Fruit fly (Drosophila melanogaster): ENCODE results near the gene snRNP-U1-C.

Gene snRNP-U1-C

DNA sequence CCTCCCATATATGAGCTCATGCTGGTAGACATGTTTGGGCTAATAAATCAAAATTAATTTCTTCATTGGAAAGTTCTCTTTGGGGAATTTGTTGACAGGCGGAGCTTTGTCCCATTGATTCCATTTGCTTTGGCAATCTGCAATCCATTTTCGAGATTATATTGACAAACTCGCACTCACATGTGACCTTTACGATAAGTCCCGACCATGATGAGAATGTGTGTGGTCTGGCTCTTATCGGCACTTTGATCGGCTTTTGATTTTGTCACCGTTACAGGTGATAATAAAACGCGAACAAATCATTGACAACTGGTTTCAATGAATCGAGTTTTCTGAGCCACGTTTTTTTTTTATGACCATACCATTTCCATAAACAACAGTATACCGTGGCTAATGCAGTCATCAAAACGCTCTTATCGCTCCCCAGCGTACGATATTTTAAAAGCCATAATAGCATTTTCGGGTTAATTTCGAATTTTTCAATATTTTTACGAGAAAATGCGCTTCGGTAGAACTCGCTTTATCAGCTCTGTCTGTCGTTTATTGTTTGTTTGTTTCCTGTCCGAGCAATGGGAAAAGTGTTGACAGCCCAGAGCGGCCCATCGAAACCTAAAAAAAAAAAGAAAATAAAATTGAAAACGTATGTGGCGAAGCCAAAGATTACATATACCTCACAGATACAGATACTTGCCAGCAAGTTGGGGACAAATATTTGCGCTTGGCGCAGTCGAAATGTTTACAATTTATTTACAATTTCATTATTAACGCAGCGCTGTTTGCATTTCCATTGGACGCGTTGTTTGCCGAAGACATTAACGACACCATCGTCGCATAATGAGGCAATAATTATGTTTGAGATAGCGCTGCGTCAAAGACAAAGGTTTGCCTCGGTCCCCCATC, 14.2 kb upstream of the snRNP-U1-C start (continued):
- TF ChIP-seq CG13123 (GFP tag; optimal IDR thresholded peaks at IDR 0.05) = peak; percentile 54
- no peak for TF ChIP-seq sc (optimal IDR thresholded peaks at IDR 0.05)
- peak; percentile 95 for TF ChIP-seq sc (GFP tag; optimal IDR thresholded peaks at IDR 0.05)
- peak; percentile 64 for TF ChIP-seq Blimp-1 (GFP tag; optimal IDR thresholded peaks at IDR 0.05)
- TF ChIP-seq HLH54F (GFP tag; optimal IDR thresholded peaks at IDR 0.05) = no peak
- peak; percentile 87 for TF ChIP-seq CG11398 (GFP tag; optimal IDR thresholded peaks at IDR 0.05)
- TF ChIP-seq seq (GFP tag; IDR thresholded peaks at IDR 0.05) = peak; percentile 61; the same call in 1 of the 2 replicates
- TF ChIP-seq cas (GFP tag; IDR thresholded peaks at IDR 0.05) = no peak
- peak; percentile 61; the same call in 1 of the 2 replicates for TF ChIP-seq E2f2 (GFP tag; IDR thresholded peaks at IDR 0.05)
- TF ChIP-seq Ets97D (GFP tag; optimal IDR thresholded peaks at IDR 0.05) = no peak
- TF ChIP-seq Sry-β (GFP tag; optimal IDR thresholded peaks at IDR 0.05) = peak; percentile 53
- peak; percentile 57 for TF ChIP-seq CG30431 (GFP tag; optimal IDR thresholded peaks at IDR 0.05)
- TF ChIP-seq CG12236 (GFP tag; optimal IDR thresholded peaks at IDR 0.05) = peak; percentile 93
- peak; percentile 50 for TF ChIP-seq az2 (GFP tag; optimal IDR thresholded peaks at IDR 0.05)
- TF ChIP-seq CG13296 (GFP tag; optimal IDR thresholded peaks at IDR 0.05) = peak; percentile 31
- peak; percentile 19 for TF ChIP-seq Usf (GFP tag; optimal IDR thresholded peaks at IDR 0.05)
- no peak for TF ChIP-seq aop (GFP tag; IDR thresholded peaks at IDR 0.05)
- TF ChIP-seq Deaf1 (tag; optimal IDR thresholded peaks at IDR 0.05) = peak; percentile 0
- peak; percentile 45 for TF ChIP-seq da (GFP tag; optimal IDR thresholded peaks at IDR 0.05)
- peak; percentile 39 for TF ChIP-seq CG12104 (GFP tag; optimal IDR thresholded peaks at IDR 0.05)
- TF ChIP-seq Hr78 (GFP tag; optimal IDR thresholded peaks at IDR 0.05) = peak in 1 of 2 experiments; percentile 59
- no peak for TF ChIP-seq CG12769 (tag; optimal IDR thresholded peaks at IDR 0.05)
- peak; percentile 30 for TF ChIP-seq Fer1 (GFP tag; optimal IDR thresholded peaks at IDR 0.05)
- TF ChIP-seq CoRest (tag; optimal IDR thresholded peaks at IDR 0.05) = peak; percentile 68
- peak; percentile 96 for TF ChIP-seq ci (GFP tag; IDR thresholded peaks at IDR 0.05)
- TF ChIP-seq exex (tag; optimal IDR thresholded peaks at IDR 0.05) = peak; percentile 5
- TF ChIP-seq CG15073 (GFP tag; optimal IDR thresholded peaks at IDR 0.05) = peak; percentile 20
- TF ChIP-seq danr (GFP tag; IDR thresholded peaks at IDR 0.05) = peak; percentile 5; the same call in 1 of the 2 replicates
- TF ChIP-seq CG15601 (tag; optimal IDR thresholded peaks at IDR 0.05) = peak; percentile 96
- no peak for TF ChIP-seq NFAT (GFP tag; IDR thresholded peaks at IDR 0.05)
- peak; percentile 73 for TF ChIP-seq cato (GFP tag; optimal IDR thresholded peaks at IDR 0.05; ENCODE audit: borderline replicate concordance)
- 0 out of 2 replicates have a peak, but pooled peaks have one; percentile 27 for TF ChIP-seq Rx (GFP tag; IDR thresholded peaks at IDR 0.05)
- no peak for TF ChIP-seq mld (GFP tag; IDR thresholded peaks at IDR 0.05; ENCODE audit: partially characterized antibody)
- TF ChIP-seq Trl (optimal IDR thresholded peaks at IDR 0.05) = no peak
- peak; percentile 25 for TF ChIP-seq Trl (GFP tag; optimal IDR thresholded peaks at IDR 0.05)
- peak; percentile 74; the same call in 2 of the 3 replicates for TF ChIP-seq Optix (GFP tag; IDR thresholded peaks at IDR 0.05)
- TF ChIP-seq Bdp1 (GFP tag; optimal IDR thresholded peaks at IDR 0.05) = peak; percentile 73
- peak; percentile 85 for TF ChIP-seq MTF-1 (GFP tag; optimal IDR thresholded peaks at IDR 0.05; ENCODE audit: borderline replicate concordance)
- TF ChIP-seq Vsx1 (GFP tag; optimal IDR thresholded peaks at IDR 0.05) = peak; percentile 84
- TF ChIP-seq ase (GFP tag; IDR thresholded peaks at IDR 0.05) = no peak
- peak; percentile 55 for TF ChIP-seq NfI (GFP tag; optimal IDR thresholded peaks at IDR 0.05)
- no peak for TF ChIP-seq CG7839 (tag; optimal IDR thresholded peaks at IDR 0.05)
- TF ChIP-seq CG7271 (tag; optimal IDR thresholded peaks at IDR 0.05) = peak; percentile 10
- TF ChIP-seq Mad (GFP tag; optimal IDR thresholded peaks at IDR 0.05) = peak; percentile 51

Measured in whole organism, embryonic.